Worm (Caenorhabditis elegans) whole organism, L4/young adult: ENCODE measurements around the gene tth-1.

Experiments
- W03F9.2 ChIP-seq: fragments of 150-350 bp; optimal IDR thresholded peaks from 2 replicates; lab custom pipeline; 2014; ENCODE audit warnings: missing biosample characterization, missing genetic modification characterization
- dao-5 ChIP-seq: sonication (generic microtip); optimal IDR thresholded peaks from 2 replicates; lab custom pipeline; 2016; ENCODE audit warnings: missing genotype, missing genetic modification characterization, moderate library complexity, missing compliant biosample characterization
- him-1 ChIP-seq: sonication (generic microtip); optimal IDR thresholded peaks from 2 replicates; lab custom pipeline; 2016; ENCODE audit warnings: missing genotype, missing genetic modification reagents, missing genetic modification characterization, missing compliant biosample characterization

DNA sequence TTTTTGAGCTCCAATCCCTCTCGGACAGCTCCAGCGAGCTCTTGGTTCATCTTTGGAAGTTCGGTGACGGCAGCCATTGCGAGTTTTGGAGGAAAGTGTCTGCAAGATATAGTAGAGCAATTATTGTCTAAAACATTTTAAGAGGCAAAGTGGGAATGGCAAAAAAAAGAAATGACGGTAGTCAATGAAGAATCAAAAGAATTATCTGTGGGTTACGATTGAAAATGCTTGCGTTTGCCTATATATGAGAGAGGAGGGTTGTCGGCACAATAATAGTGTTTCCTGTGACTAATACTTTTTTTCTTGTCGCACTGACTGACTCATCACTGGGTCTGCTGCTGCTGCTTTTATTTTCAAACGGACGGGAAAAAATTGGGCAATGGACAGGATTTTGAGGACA is at the start of gene tth-1:
- TF ChIP-seq him-1 (tag; lab: Kevin White, UChicago) (no peak), W03F9.2 (tag; lab: Kevin White, UChicago) (no peak), dao-5 (tag; lab: Kevin White, UChicago) (no peak)
